Worm (Caenorhabditis elegans) whole organism, L4/young adult: ENCODE results near the gene F26A1.4.

Experiments used
- dao-5 ChIP-seq: sonication (generic microtip); optimal IDR thresholded peaks from 2 replicates; lab custom pipeline; 2016; ENCODE audit warnings: missing genotype, missing genetic modification characterization, moderate library complexity, missing compliant biosample characterization
- him-1 ChIP-seq: sonication (generic microtip); optimal IDR thresholded peaks from 2 replicates; lab custom pipeline; 2016; ENCODE audit warnings: missing genotype, missing genetic modification reagents, missing genetic modification characterization, missing compliant biosample characterization

- TF ChIP-seq him-1 (tag; lab: Kevin White, UChicago) (no peak), dao-5 (tag; lab: Kevin White, UChicago) (no peak)
Observed at ce11 chrIII:4811195-4811594, 6.1 kb upstream of the F26A1.4 start, which contains the start of gene C38D4.7.
